Fruit fly (Drosophila melanogaster) whole organism: ENCODE measurements around the gene CG42671.

Source experiments
- CG8478 ChIP-seq: fragments of >200 bp; optimal IDR thresholded peaks from 2 replicates; lab custom pipeline; 2018; ENCODE audit warnings: inconsistent platforms
- Dll ChIP-seq: fragments of >200 bp; optimal IDR thresholded peaks from 2 replicates; lab custom pipeline; 2017
- EcR ChIP-seq, 2 experiments: fragments of >200 bp; optimal IDR thresholded peaks; 2 replicates each; lab custom pipeline; 2017; ENCODE audit warnings: missing biosample characterization in 2 of 2, missing genetic modification characterization in 2 of 2, missing genetic modification reagents in 2 of 2
- pan ChIP-seq: fragments of >200 bp; optimal IDR thresholded peaks from 2 replicates; lab custom pipeline; 2017
- psq ChIP-seq: fragments of >200 bp; optimal IDR thresholded peaks from 2 replicates; lab custom pipeline; 2017
- usp ChIP-seq: fragments of >200 bp; optimal IDR thresholded peaks from 2 replicates; lab custom pipeline; 2017; ENCODE audit warnings: missing biosample characterization, missing genetic modification characterization, mixed read lengths

Gene CG42671

dm6 chr3L:11278448-11279320 lies 64.4 kb downstream of the CG42671 start:
- TF ChIP-seq Dll (lab: Kevin White, UChicago) (no peak), CG8478 (lab: Kevin White, UChicago) (no peak), psq (lab: Kevin White, UChicago) (no peak)

dm6 chr3L:11279321-11279827 lies 65.1 kb downstream of the CG42671 start:
- TF ChIP-seq Dll (lab: Kevin White, UChicago) (no peak), pan (no peak), CG8478 (lab: Kevin White, UChicago) (no peak), usp (no peak), EcR (GFP tag; optimal IDR thresholded peaks at IDR 0.05; lab: Kevin White, UChicago) (no peak), psq (lab: Kevin White, UChicago) (no peak)
